Worm (Caenorhabditis elegans) whole organism, midembryonic: ENCODE results near the gene swt-6.

Source experiments
- T22C8.4 ChIP-seq: fragments of 200-800 bp; sonication (Bioruptor generic); IDR thresholded peaks from 2 replicates; pipeline ENCODE4 v1.3.6; 2022; ENCODE audit warnings: missing genetic modification characterization, missing compliant biosample characterization
- cog-1 ChIP-seq: sonication (generic microtip); optimal IDR thresholded peaks from 2 replicates; lab custom pipeline; 2016; ENCODE audit warnings: missing genetic modification characterization, missing compliant biosample characterization
- flt-1 ChIP-seq: fragments of 200-800 bp; sonication (Bioruptor generic); IDR thresholded peaks from 2 replicates; pipeline ENCODE4 v1.3.6; 2022; ENCODE audit warnings: missing genetic modification characterization, missing compliant biosample characterization
- klf-2 ChIP-seq: fragments of 200-800 bp; sonication (Bioruptor generic); conservative IDR thresholded peaks from 2 replicates; pipeline ENCODE4 v1.3.6; 2022; ENCODE audit warnings: missing genetic modification reagents, missing genetic modification characterization, missing compliant biosample characterization
- med-1 ChIP-seq: sonication (generic microtip); optimal IDR thresholded peaks from 2 replicates; lab custom pipeline; 2017; ENCODE audit warnings: missing genetic modification characterization, mild to moderate bottlenecking, missing compliant biosample characterization, antibody characterized with exemption, missing genetic modification reagents; ENCODE audit not compliant: insufficient read depth
- ref-1 ChIP-seq: fragments of 200-800 bp; sonication (Bioruptor generic); conservative IDR thresholded peaks from 2 replicates; pipeline ENCODE4 v1.3.6; 2022; ENCODE audit warnings: missing genetic modification reagents, missing genetic modification characterization, missing compliant biosample characterization
- tab-1 ChIP-seq: fragments of 200-800 bp; sonication (Bioruptor generic); IDR thresholded peaks from 2 replicates; pipeline ENCODE4 v1.3.6; 2022; ENCODE audit warnings: missing genetic modification characterization, missing compliant biosample characterization
- ztf-23 ChIP-seq: fragments of 200-800 bp; sonication (Bioruptor generic); IDR thresholded peaks from 2 replicates; pipeline ENCODE4 v1.3.6; 2022; ENCODE audit warnings: missing genetic modification reagents, missing genetic modification characterization, missing compliant biosample characterization
- ztf-29 ChIP-seq: fragments of 200-800 bp; sonication (Bioruptor generic); IDR thresholded peaks from 2 replicates; pipeline ENCODE4 v1.3.6; 2022; ENCODE audit warnings: missing genetic modification reagents, missing genetic modification characterization, missing compliant biosample characterization

- TF ChIP-seq klf-2 (GFP tag; lab: Robert Waterston, UW) (no peak), ztf-23 (GFP tag; lab: Robert Waterston, UW) (no peak), T22C8.4 (GFP tag; lab: Robert Waterston, UW) (no peak), flt-1 (GFP tag; lab: Robert Waterston, UW) (no peak), cog-1 (no peak), med-1 (GFP tag; lab: Kevin White, UChicago) (no peak), ref-1 (no peak), tab-1 (GFP tag; lab: Robert Waterston, UW) (no peak), ztf-29 (no peak)
Observed at ce11 chrV:13908916-13909176, 45.3 kb upstream of the swt-6 start, which contains the start of gene C06B3.6.
